Fruit fly (Drosophila melanogaster) whole organism, prepupa: Measurements from ENCODE around the gene RabGGTa.

Experiments used
- CG3919 ChIP-seq: fragments of 200-800 bp; sonication (Bioruptor generic); optimal IDR thresholded peaks from 3 replicates; lab custom pipeline; 2016; ENCODE audit warnings: missing biosample characterization, missing genetic modification characterization
- CG6163 ChIP-seq: fragments of 200-800 bp; sonication (Bioruptor generic); IDR thresholded peaks from 3 replicates; pipeline ENCODE4 v1.3.6; 2022; ENCODE audit warnings: missing biosample characterization, missing genetic modification characterization
- CG6808 ChIP-seq: fragments of 200-800 bp; sonication (Bioruptor generic); optimal IDR thresholded peaks from 3 replicates; lab custom pipeline; 2017; ENCODE audit warnings: missing biosample characterization, missing genetic modification characterization, mild to moderate bottlenecking, moderate library complexity, missing genetic modification reagents
- Eip93F ChIP-seq: fragments of 200-800 bp; sonication (Bioruptor generic); optimal IDR thresholded peaks from 2 replicates; lab custom pipeline; 2016; ENCODE audit warnings: missing biosample characterization, mild to moderate bottlenecking, missing genetic modification characterization
- esn ChIP-seq: fragments of 200-800 bp; sonication (Bioruptor generic); optimal IDR thresholded peaks from 2 replicates; lab custom pipeline; 2016; ENCODE audit warnings: missing biosample characterization, mild to moderate bottlenecking, missing genetic modification characterization, moderate library complexity

dm6 chr3R:5159312-5159711, 31.4 kb downstream of the RabGGTa start, which contains the start of gene CG12590:
- TF ChIP-seq CG3919 (GFP tag; lab: Kevin White, UChicago) (no peak), esn (GFP tag; lab: Kevin White, UChicago) (no peak), Eip93F (GFP tag; lab: Kevin White, UChicago) (no peak), CG6163 (GFP tag; lab: Robert Waterston, UW) (no peak), CG6808 (GFP tag; lab: Kevin White, UChicago) (no peak)
